Fruit fly (Drosophila melanogaster): Measurements from ENCODE around the gene wts.
A peak's percentile ranks its signal among the peaks of the same experiment; 100 is the strongest.

The wts gene

DNA sequence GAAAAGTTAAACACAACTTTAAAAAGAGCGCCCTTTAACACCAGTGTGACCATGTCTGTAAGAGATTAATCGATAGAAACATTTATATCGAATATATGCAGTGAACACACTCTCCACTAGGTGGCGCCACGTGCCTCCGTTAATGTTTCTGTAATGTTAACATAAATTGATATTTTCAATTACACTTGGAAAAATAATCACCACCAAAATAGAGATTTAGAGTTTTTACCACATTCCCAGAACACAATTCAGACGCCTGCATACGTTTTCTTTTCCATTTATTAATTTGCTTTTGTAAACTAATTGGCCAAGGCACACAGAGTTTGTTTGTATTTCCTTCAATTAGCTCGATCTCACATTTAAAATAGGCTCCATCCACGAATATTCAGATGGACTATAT lies 17.1 kb downstream of the wts start (continued):
- TF ChIP-seq peb (GFP tag; IDR thresholded peaks at IDR 0.05) (no peak), CG8944 (GFP tag; optimal IDR thresholded peaks at IDR 0.05) (no peak), CG8478 (optimal IDR thresholded peaks at IDR 0.05) (no peak), Kr (GFP tag; optimal IDR thresholded peaks at IDR 0.05) (no peak), salm (tag; optimal IDR thresholded peaks at IDR 0.05) (no peak), knrl (GFP tag; IDR thresholded peaks at IDR 0.05; ENCODE audit: partially characterized antibody) (peak; percentile 70), lov (optimal IDR thresholded peaks at IDR 0.05) (no peak), lov (GFP tag; IDR thresholded peaks at IDR 0.05) (peak; percentile 75; the same call in 1 of the 3 replicates), gfzf (GFP tag; optimal IDR thresholded peaks at IDR 0.05) (peak; percentile 60), rib (GFP tag; IDR thresholded peaks at IDR 0.05) (peak; percentile 40; the same call in 1 of the 2 replicates), wor (GFP tag; IDR thresholded peaks at IDR 0.05) (0 out of 2 replicates have a peak, but pooled peaks have one; percentile 12), Doc2 (GFP tag; IDR thresholded peaks at IDR 0.05) (no peak), Hsf (GFP tag; optimal IDR thresholded peaks at IDR 0.05) (no peak), Blimp-1 (GFP tag; optimal IDR thresholded peaks at IDR 0.05) (peak; percentile 30), CG12071 (GFP tag; optimal IDR thresholded peaks at IDR 0.05) (no peak), Hr3 (GFP tag; optimal IDR thresholded peaks at IDR 0.05) (no peak), mam (GFP tag; optimal IDR thresholded peaks at IDR 0.05) (peak; percentile 43), CG14050 (GFP tag; IDR thresholded peaks at IDR 0.05) (no peak; the same call in 2 of the 3 replicates), CG13775 (GFP tag; optimal IDR thresholded peaks at IDR 0.05) (no peak), az2 (GFP tag; optimal IDR thresholded peaks at IDR 0.05) (peak; percentile 12), CG2875 (GFP tag; optimal IDR thresholded peaks at IDR 0.05) (no peak), al (GFP tag; IDR thresholded peaks at IDR 0.05) (peak; percentile 67), Trl (optimal IDR thresholded peaks at IDR 0.05) (no peak), Trl (GFP tag; optimal IDR thresholded peaks at IDR 0.05) (peak; percentile 39), Ssrp (tag; optimal IDR thresholded peaks at IDR 0.05) (no peak), NC2α (GFP tag; optimal IDR thresholded peaks at IDR 0.05) (no peak), Dbx (GFP tag; IDR thresholded peaks at IDR 0.05) (peak; percentile 66), CG17802 (tag; optimal IDR thresholded peaks at IDR 0.05) (no peak), ERR (GFP tag; optimal IDR thresholded peaks at IDR 0.05) (no peak), H15 (GFP tag; IDR thresholded peaks at IDR 0.05) (peak; percentile 52; the same call in 1 of the 3 replicates), ash1 (GFP tag; optimal IDR thresholded peaks at IDR 0.05) (no peak), Dad (GFP tag; optimal IDR thresholded peaks at IDR 0.05) (peak; percentile 52), CG12219 (GFP tag; optimal IDR thresholded peaks at IDR 0.05) (no peak), ato (GFP tag; IDR thresholded peaks at IDR 0.05; ENCODE audit: partially characterized antibody) (peak; percentile 27; the same call in 1 of the 2 replicates), esg (GFP tag; conservative IDR thresholded peaks at IDR 0.05) (peak; percentile 61), vfl (GFP tag; optimal IDR thresholded peaks at IDR 0.05) (no peak), wek (GFP tag; optimal IDR thresholded peaks at IDR 0.05) (no peak), CG17328 (GFP tag; IDR thresholded peaks at IDR 0.05) (peak; percentile 67), HLH4C (GFP tag; IDR thresholded peaks at IDR 0.05; ENCODE audit: partially characterized antibody) (peak; percentile 12; the same call in 1 of the 3 replicates), schlank (tag; optimal IDR thresholded peaks at IDR 0.05) (no peak), CG5245 (GFP tag; optimal IDR thresholded peaks at IDR 0.05) (no peak), CG10462 (GFP tag; optimal IDR thresholded peaks at IDR 0.05) (no peak), her (GFP tag; optimal IDR thresholded peaks at IDR 0.05) (peak; percentile 16), CG15601 (tag; optimal IDR thresholded peaks at IDR 0.05) (peak; percentile 5), pho (GFP tag; optimal IDR thresholded peaks at IDR 0.05) (peak; percentile 0), luna (GFP tag; optimal IDR thresholded peaks at IDR 0.05) (no peak), sr (GFP tag; IDR thresholded peaks at IDR 0.05) (peak; percentile 54; the same call in 1 of the 3 replicates), Fer2 (tag; optimal IDR thresholded peaks at IDR 0.05) (no peak), Med (GFP tag) (peak; percentile 59), yki (optimal IDR thresholded peaks at IDR 0.05) (no peak), zen2 (GFP tag; IDR thresholded peaks at IDR 0.05; ENCODE audit: partially characterized antibody) (peak; percentile 49), CG10209 (GFP tag; optimal IDR thresholded peaks at IDR 0.05) (no peak)

Data from whole organism, embryonic.